Worm (Caenorhabditis elegans) whole organism, L4 larva: ENCODE results near the gene K09D9.1.

ENCODE experiments used
- D1046.2 ChIP-seq: fragments of 200-800 bp; sonication (Bioruptor generic); IDR thresholded peaks from 2 replicates; pipeline ENCODE4 v1.3.6; 2022; ENCODE audit warnings: missing genetic modification characterization, missing compliant biosample characterization
- ZK546.5 ChIP-seq, 2 experiments: sonication (generic microtip); optimal IDR thresholded peaks; 2 replicates each; lab custom pipeline; 2017; ENCODE audit warnings: missing biosample characterization in 2 of 2, missing genetic modification characterization in 2 of 2
- daf-12 ChIP-seq: fragments of 150-350 bp; optimal IDR thresholded peaks from 2 replicates; lab custom pipeline; 2014; ENCODE audit warnings: missing biosample characterization, missing genetic modification reagents, missing genetic modification characterization
- fos-1 ChIP-seq: fragments of 150-350 bp; optimal IDR thresholded peaks from 2 replicates; lab custom pipeline; 2014; ENCODE audit warnings: missing biosample characterization, missing genetic modification characterization
- hlh-30 ChIP-seq: sonication (generic microtip); optimal IDR thresholded peaks from 2 replicates; lab custom pipeline; 2017; ENCODE audit warnings: antibody characterized with exemption, mild to moderate bottlenecking, missing genetic modification characterization, missing compliant biosample characterization; ENCODE audit not compliant: insufficient read depth
- nhr-237 ChIP-seq: sonication (generic microtip); optimal IDR thresholded peaks from 2 replicates; lab custom pipeline; 2017; ENCODE audit warnings: missing biosample characterization, missing genetic modification characterization
- pqm-1 ChIP-seq: sonication (generic microtip); optimal IDR thresholded peaks from 2 replicates; lab custom pipeline; 2017; ENCODE audit warnings: missing biosample characterization, missing genetic modification characterization
- spr-3 ChIP-seq: fragments of 200-800 bp; sonication (Bioruptor generic); optimal IDR thresholded peaks from 2 replicates; lab custom pipeline; 2018; ENCODE audit warnings: mild to moderate bottlenecking, missing genetic modification characterization, missing compliant biosample characterization
- unc-130 ChIP-seq: sonication (generic microtip); optimal IDR thresholded peaks from 2 replicates; lab custom pipeline; 2016; ENCODE audit warnings: missing genetic modification reagents, missing genetic modification characterization, missing compliant biosample characterization
- unc-62 ChIP-seq, 3 experiments: fragments of 150-350 bp in 1 of 3; sonication (generic microtip); optimal IDR thresholded peaks in 2 of 3; peaks in 1 of 3; 1 replicate in 1 of 3; 2 replicates in 2 of 3; lab custom pipeline; 2014 to 2017; ENCODE audit warnings: missing biosample characterization in 3 of 3, missing genetic modification characterization in 3 of 3, missing genetic modification reagents in 3 of 3, missing genotype in 1 of 3

- no peak for TF ChIP-seq unc-62 (GFP tag; optimal IDR thresholded peaks at IDR 0.05 in 1 of 2; lab: Kevin White, UChicago)
- TF ChIP-seq unc-62 (tag; optimal IDR thresholded peaks at IDR 0.05; lab: Kevin White, UChicago): no peak
- no peak for TF ChIP-seq unc-130 (GFP tag; lab: Kevin White, UChicago)
- TF ChIP-seq pqm-1 (tag; lab: Kevin White, UChicago): no peak
- no peak for TF ChIP-seq daf-12
- TF ChIP-seq spr-3 (GFP tag; lab: Kevin White, UChicago): no peak
- no peak for TF ChIP-seq fos-1 (tag; lab: Kevin White, UChicago)
- TF ChIP-seq nhr-237: no peak
- no peak for TF ChIP-seq D1046.2 (GFP tag; lab: Robert Waterston, UW)
- no peak for TF ChIP-seq hlh-30
- TF ChIP-seq ZK546.5 (tag; optimal IDR thresholded peaks at IDR 0.05; lab: Kevin White, UChicago): no peak
Measured at ce11 chrV:4055025-4055424, 30.2 kb downstream of the K09D9.1 start, which contains the start of gene djr-1.2.
